Fruit fly (Drosophila melanogaster): Measurements from ENCODE around the gene CHMP2B.
A peak's percentile ranks its signal among the peaks of the same experiment; 100 is the strongest.

Gene CHMP2B

dm6 chr3L:5182255-5182993, 43.0 kb downstream of the CHMP2B start (continued):
- no peak for TF ChIP-seq pan (optimal IDR thresholded peaks at IDR 0.05)
- TF ChIP-seq Dif (GFP tag; optimal IDR thresholded peaks at IDR 0.05; ENCODE audit: partially characterized antibody), result no peak
- no peak for TF ChIP-seq dl (GFP tag; optimal IDR thresholded peaks at IDR 0.05; ENCODE audit: insufficient read depth in 1 of 2, partially characterized antibody in 2 of 2)

dm6 chr3L:5182994-5183566, 43.7 kb downstream of the CHMP2B start:
- peak; percentile 27 for TF ChIP-seq Hnf4 (GFP tag; optimal IDR thresholded peaks at IDR 0.05)
- peak; percentile 33 for TF ChIP-seq HLH106 (tag; optimal IDR thresholded peaks at IDR 0.05)
- no peak for TF ChIP-seq lola (GFP tag; optimal IDR thresholded peaks at IDR 0.05)
- TF ChIP-seq dsf (GFP tag; optimal IDR thresholded peaks at IDR 0.05; ENCODE audit: borderline replicate concordance), result no peak
- peak; percentile 34 for TF ChIP-seq CG32264 (GFP tag; optimal IDR thresholded peaks at IDR 0.05)
- TF ChIP-seq tai (GFP tag; optimal IDR thresholded peaks at IDR 0.05), result no peak
- TF ChIP-seq GATAd (GFP tag; optimal IDR thresholded peaks at IDR 0.05), result peak; percentile 7
- peak; percentile 27 for TF ChIP-seq dmrt93B (GFP tag; optimal IDR thresholded peaks at IDR 0.05)
- no peak for TF ChIP-seq Hr78 (GFP tag; optimal IDR thresholded peaks at IDR 0.05)
- no peak for TF ChIP-seq dl (GFP tag; optimal IDR thresholded peaks at IDR 0.05; ENCODE audit: insufficient read depth in 1 of 2, partially characterized antibody in 2 of 2)
- no peak for TF ChIP-seq Rel (GFP tag; optimal IDR thresholded peaks at IDR 0.05)
- TF ChIP-seq Rel (tag; optimal IDR thresholded peaks at IDR 0.05), result peak; percentile 3
- TF ChIP-seq Dif (GFP tag; optimal IDR thresholded peaks at IDR 0.05; ENCODE audit: partially characterized antibody), result peak; percentile 17
- no peak for TF ChIP-seq Vsx2 (GFP tag; optimal IDR thresholded peaks at IDR 0.05; ENCODE audit: partially characterized antibody)
- no peak for TF ChIP-seq CG9705 (GFP tag; optimal IDR thresholded peaks at IDR 0.05)
- TF ChIP-seq Mio (GFP tag; optimal IDR thresholded peaks at IDR 0.05), result no peak
- no peak for TF ChIP-seq usp (GFP tag; optimal IDR thresholded peaks at IDR 0.05)
- TF ChIP-seq Sp1 (GFP tag; optimal IDR thresholded peaks at IDR 0.05), result peak; percentile 47
- TF ChIP-seq fru (GFP tag; optimal IDR thresholded peaks at IDR 0.05), result peak; percentile 37
- no peak for TF ChIP-seq jim (GFP tag; optimal IDR thresholded peaks at IDR 0.05)
- TF ChIP-seq Hr83 (GFP tag; optimal IDR thresholded peaks at IDR 0.05; ENCODE audit: poor library complexity, severe bottlenecking), result no peak
- no peak for TF ChIP-seq woc (GFP tag; optimal IDR thresholded peaks at IDR 0.05)
- no peak for TF ChIP-seq pan (optimal IDR thresholded peaks at IDR 0.05)
- peak; percentile 49 for TF ChIP-seq ey (GFP tag; optimal IDR thresholded peaks at IDR 0.05)
- TF ChIP-seq Jra (GFP tag; optimal IDR thresholded peaks at IDR 0.05), result no peak
- TF ChIP-seq psq (GFP tag; optimal IDR thresholded peaks at IDR 0.05), result no peak
- no peak for TF ChIP-seq sv (GFP tag; optimal IDR thresholded peaks at IDR 0.05)
- no peak for TF ChIP-seq Dfd (GFP tag; optimal IDR thresholded peaks at IDR 0.05)
- peak; percentile 43 for TF ChIP-seq OdsH (GFP tag; optimal IDR thresholded peaks at IDR 0.05)
- peak in 1 of 2 experiments; percentile 23 for TF ChIP-seq foxo (GFP tag; optimal IDR thresholded peaks at IDR 0.05)
- no peak for TF ChIP-seq CrebA (GFP tag; optimal IDR thresholded peaks at IDR 0.05; ENCODE audit: borderline replicate concordance)
- peak; percentile 67 for TF ChIP-seq h (GFP tag; optimal IDR thresholded peaks at IDR 0.05)
- no peak for TF ChIP-seq N (GFP tag; optimal IDR thresholded peaks at IDR 0.05)
- peak; percentile 53 for TF ChIP-seq br (GFP tag; optimal IDR thresholded peaks at IDR 0.05)
- TF ChIP-seq sage (GFP tag; optimal IDR thresholded peaks at IDR 0.05), result peak; percentile 9
- TF ChIP-seq Myc (optimal IDR thresholded peaks at IDR 0.05), result no peak
- no peak for TF ChIP-seq Abd-B (GFP tag; optimal IDR thresholded peaks at IDR 0.05)
- TF ChIP-seq rgr (GFP tag; optimal IDR thresholded peaks at IDR 0.05), result peak; percentile 70
- TF ChIP-seq brk (GFP tag; optimal IDR thresholded peaks at IDR 0.05), result no peak

Measured in whole organism, wandering third instar larva.